Worm (Caenorhabditis elegans) whole organism, young adult: ENCODE measurements around the gene H01G02.1.

Experiments used
- B0019.2 ChIP-seq: fragments of 200-800 bp; sonication (Bioruptor generic); conservative IDR thresholded peaks from 2 replicates; pipeline ENCODE4 v1.3.6; 2022; ENCODE audit warnings: missing genetic modification reagents, missing genetic modification characterization, missing compliant biosample characterization
- B0336.3 ChIP-seq: fragments of 200-800 bp; sonication (Bioruptor generic); IDR thresholded peaks from 2 replicates; pipeline ENCODE4 v1.3.6; 2022; ENCODE audit warnings: missing genetic modification characterization, missing compliant biosample characterization
- D2030.7 ChIP-seq: fragments of 200-800 bp; sonication (Bioruptor generic); IDR thresholded peaks from 2 replicates; pipeline ENCODE4 v1.3.6; 2022; ENCODE audit warnings: missing genetic modification reagents, missing genetic modification characterization, missing compliant biosample characterization
- F10E7.11 ChIP-seq: sonication (generic microtip); optimal IDR thresholded peaks from 2 replicates; lab custom pipeline; 2017; ENCODE audit warnings: mild to moderate bottlenecking, missing genetic modification characterization, moderate library complexity, missing compliant biosample characterization
- F33H1.4 ChIP-seq: fragments of 200-800 bp; sonication (Bioruptor generic); IDR thresholded peaks from 2 replicates; pipeline ENCODE4 v1.3.6; 2022; ENCODE audit warnings: missing genetic modification reagents, missing genetic modification characterization, missing compliant biosample characterization
- F55B11.4 ChIP-seq: sonication (generic microtip); optimal IDR thresholded peaks from 2 replicates; lab custom pipeline; 2016; ENCODE audit warnings: missing compliant biosample characterization, missing genetic modification characterization, borderline replicate concordance; ENCODE audit not compliant: insufficient read depth
- F57C9.4 ChIP-seq: sonication (generic microtip); optimal IDR thresholded peaks from 2 replicates; lab custom pipeline; 2017; ENCODE audit warnings: mild to moderate bottlenecking, missing genetic modification characterization, missing compliant biosample characterization
- T07F8.4 ChIP-seq: sonication (generic microtip); optimal IDR thresholded peaks from 2 replicates; lab custom pipeline; 2016; ENCODE audit warnings: mild to moderate bottlenecking, missing genetic modification characterization, moderate library complexity, missing compliant biosample characterization
- Y53G8AR.9 ChIP-seq: fragments of 200-800 bp; sonication (Bioruptor generic); conservative IDR thresholded peaks from 2 replicates; pipeline ENCODE4 v1.3.6; 2022; ENCODE audit warnings: missing genetic modification reagents, missing genetic modification characterization, missing compliant biosample characterization
- Y67H2A.10 ChIP-seq: fragments of 200-800 bp; sonication (Bioruptor generic); conservative IDR thresholded peaks from 2 replicates; pipeline ENCODE4 v1.3.6; 2022; ENCODE audit warnings: missing genetic modification reagents, missing genetic modification characterization, missing compliant biosample characterization
- ZK185.1 ChIP-seq: sonication (generic microtip); optimal IDR thresholded peaks from 2 replicates; lab custom pipeline; 2016; ENCODE audit warnings: mild to moderate bottlenecking, missing genetic modification characterization, missing compliant biosample characterization; ENCODE audit not compliant: poor library complexity, severe bottlenecking
- akir-1 ChIP-seq: fragments of 200-800 bp; sonication (Bioruptor generic); optimal IDR thresholded peaks from 2 replicates; lab custom pipeline; 2018; ENCODE audit warnings: mild to moderate bottlenecking, missing genetic modification characterization, moderate library complexity, missing compliant biosample characterization
- athp-1 ChIP-seq: sonication (generic microtip); optimal IDR thresholded peaks from 2 replicates; lab custom pipeline; 2017; ENCODE audit warnings: mild to moderate bottlenecking, missing genetic modification characterization, missing compliant biosample characterization
- bed-1 ChIP-seq: fragments of 200-800 bp; sonication (Bioruptor generic); IDR thresholded peaks from 2 replicates; pipeline ENCODE4 v1.3.6; 2022; ENCODE audit warnings: missing genetic modification reagents, missing genetic modification characterization, missing compliant biosample characterization
- bed-2 ChIP-seq: fragments of 200-800 bp; sonication (Bioruptor generic); IDR thresholded peaks from 2 replicates; pipeline ENCODE4 v1.3.6; 2022; ENCODE audit warnings: missing genetic modification reagents, missing genetic modification characterization, missing compliant biosample characterization
- cebp-2 ChIP-seq: fragments of 200-800 bp; sonication (Bioruptor generic); IDR thresholded peaks from 2 replicates; pipeline ENCODE4 v1.3.6; 2022; ENCODE audit warnings: missing genetic modification characterization, missing compliant biosample characterization
- ceh-100 ChIP-seq: fragments of 200-800 bp; sonication (Bioruptor generic); IDR thresholded peaks from 2 replicates; pipeline ENCODE4 v1.3.6; 2022; ENCODE audit warnings: missing genetic modification reagents, missing genetic modification characterization, missing compliant biosample characterization
- ceh-91 ChIP-seq: fragments of 200-800 bp; sonication (Bioruptor generic); IDR thresholded peaks from 2 replicates; pipeline ENCODE4 v1.3.6; 2022; ENCODE audit warnings: missing genetic modification reagents, missing genetic modification characterization, missing compliant biosample characterization
- die-1 ChIP-seq: sonication (generic microtip); optimal IDR thresholded peaks from 2 replicates; lab custom pipeline; 2016; ENCODE audit warnings: missing genotype, mild to moderate bottlenecking, missing genetic modification characterization, missing compliant biosample characterization
- dox-1 ChIP-seq: fragments of 200-800 bp; sonication (Bioruptor generic); IDR thresholded peaks from 2 replicates; pipeline ENCODE4 v1.3.6; 2022; ENCODE audit warnings: missing genetic modification reagents, missing genetic modification characterization, missing compliant biosample characterization
- dpff-1 ChIP-seq: sonication (generic microtip); optimal IDR thresholded peaks from 2 replicates; lab custom pipeline; 2017; ENCODE audit warnings: mild to moderate bottlenecking, missing genetic modification characterization, missing compliant biosample characterization
- egl-18 ChIP-seq: fragments of 200-800 bp; sonication (Bioruptor generic); IDR thresholded peaks from 2 replicates; pipeline ENCODE4 v1.3.6; 2022; ENCODE audit warnings: missing genetic modification reagents, missing genetic modification characterization, missing compliant biosample characterization
- egrh-3 ChIP-seq: fragments of 200-800 bp; sonication (Bioruptor generic); IDR thresholded peaks from 2 replicates; pipeline ENCODE4 v1.3.6; 2022; ENCODE audit warnings: missing genetic modification reagents, missing genetic modification characterization, missing compliant biosample characterization
- ets-4 ChIP-seq: fragments of 200-800 bp; sonication (Bioruptor generic); optimal IDR thresholded peaks from 2 replicates; lab custom pipeline; 2018; ENCODE audit warnings: mild to moderate bottlenecking, missing genetic modification characterization, missing compliant biosample characterization
- him-1 ChIP-seq: sonication (generic microtip); optimal IDR thresholded peaks from 2 replicates; lab custom pipeline; 2016; ENCODE audit warnings: missing genotype, missing genetic modification reagents, missing genetic modification characterization, missing compliant biosample characterization
- hlh-12 ChIP-seq: sonication (generic microtip); optimal IDR thresholded peaks from 2 replicates; lab custom pipeline; 2016; ENCODE audit warnings: missing genetic modification characterization, missing compliant biosample characterization
- hrde-1 ChIP-seq: sonication (generic microtip); optimal IDR thresholded peaks from 2 replicates; lab custom pipeline; 2016; ENCODE audit warnings: missing genetic modification characterization, mild to moderate bottlenecking, missing compliant biosample characterization, moderate library complexity, missing genotype, missing genetic modification reagents, borderline replicate concordance
- let-526 ChIP-seq: fragments of 200-800 bp; sonication (Bioruptor generic); IDR thresholded peaks from 2 replicates; pipeline ENCODE4 v1.3.6; 2022; ENCODE audit warnings: missing genetic modification reagents, missing genetic modification characterization, missing compliant biosample characterization
- lin-54 ChIP-seq: fragments of 200-800 bp; sonication (Bioruptor generic); optimal IDR thresholded peaks from 2 replicates; lab custom pipeline; 2018; ENCODE audit warnings: mild to moderate bottlenecking, missing genetic modification characterization, missing compliant biosample characterization
- lir-1 ChIP-seq: fragments of 200-800 bp; sonication (Bioruptor generic); conservative IDR thresholded peaks from 2 replicates; pipeline ENCODE4 v1.3.6; 2022; ENCODE audit warnings: missing genetic modification reagents, missing genetic modification characterization, missing compliant biosample characterization
- madf-6 ChIP-seq: fragments of 200-800 bp; sonication (Bioruptor generic); IDR thresholded peaks from 2 replicates; pipeline ENCODE4 v1.3.6; 2022; ENCODE audit warnings: missing genetic modification reagents, missing genetic modification characterization, missing compliant biosample characterization
- madf-8 ChIP-seq: fragments of 200-800 bp; sonication (Bioruptor generic); conservative IDR thresholded peaks from 2 replicates; pipeline ENCODE4 v1.3.6; 2022; ENCODE audit warnings: missing genetic modification reagents, missing genetic modification characterization, missing compliant biosample characterization
- nfya-2 ChIP-seq: fragments of 200-800 bp; sonication (Bioruptor generic); IDR thresholded peaks from 2 replicates; pipeline ENCODE4 v1.3.6; 2022; ENCODE audit warnings: missing genetic modification reagents, missing genetic modification characterization, missing compliant biosample characterization
- nhr-179 ChIP-seq: sonication (generic microtip); optimal IDR thresholded peaks from 2 replicates; lab custom pipeline; 2016; ENCODE audit warnings: mild to moderate bottlenecking, missing genetic modification characterization, missing compliant biosample characterization
- nhr-27 ChIP-seq: fragments of 200-800 bp; sonication (Bioruptor generic); optimal IDR thresholded peaks from 2 replicates; lab custom pipeline; 2018; ENCODE audit warnings: mild to moderate bottlenecking, missing genetic modification characterization, moderate library complexity, missing compliant biosample characterization
- nhr-90 ChIP-seq: sonication (generic microtip); optimal IDR thresholded peaks from 2 replicates; lab custom pipeline; 2016; ENCODE audit warnings: missing genotype, mild to moderate bottlenecking, missing genetic modification characterization, missing compliant biosample characterization
- pbrm-1 ChIP-seq: fragments of 200-800 bp; sonication (Bioruptor generic); IDR thresholded peaks from 2 replicates; pipeline ENCODE4 v1.3.6; 2022; ENCODE audit warnings: missing genetic modification reagents, missing genetic modification characterization, missing compliant biosample characterization
- pha-4 ChIP-seq: fragments of 150-350 bp; sonication (generic microtip); optimal IDR thresholded peaks from 2 replicates; lab custom pipeline; 2014; ENCODE audit warnings: missing biosample characterization, missing genetic modification reagents, missing genetic modification characterization
- rcor-1 ChIP-seq: fragments of 200-800 bp; sonication (Bioruptor generic); IDR thresholded peaks from 2 replicates; pipeline ENCODE4 v1.3.6; 2022; ENCODE audit warnings: missing genetic modification reagents, missing genetic modification characterization, missing compliant biosample characterization
- sea-2 ChIP-seq: fragments of 200-800 bp; sonication (Bioruptor generic); IDR thresholded peaks from 2 replicates; pipeline ENCODE4 v1.3.6; 2022; ENCODE audit warnings: missing genetic modification characterization, missing compliant biosample characterization
- somi-1 ChIP-seq: fragments of 200-800 bp; sonication (Bioruptor generic); optimal IDR thresholded peaks from 2 replicates; lab custom pipeline; 2018; ENCODE audit warnings: mild to moderate bottlenecking, missing genetic modification characterization, missing compliant biosample characterization
- tbx-9 ChIP-seq: sonication (generic microtip); optimal IDR thresholded peaks from 2 replicates; lab custom pipeline; 2016; ENCODE audit warnings: borderline replicate concordance, missing genetic modification characterization, inconsistent platforms, missing compliant biosample characterization
- zfh-2 ChIP-seq: fragments of 200-800 bp; sonication (Bioruptor generic); conservative IDR thresholded peaks from 2 replicates; pipeline ENCODE4 v1.3.6; 2022; ENCODE audit warnings: missing genetic modification reagents, missing genetic modification characterization, missing compliant biosample characterization
- zim-3 ChIP-seq: sonication (generic microtip); optimal IDR thresholded peaks from 2 replicates; lab custom pipeline; 2017; ENCODE audit warnings: mild to moderate bottlenecking, missing genetic modification characterization, moderate library complexity, missing compliant biosample characterization
- ztf-25 ChIP-seq: fragments of 200-800 bp; sonication (Bioruptor generic); IDR thresholded peaks from 2 replicates; pipeline ENCODE4 v1.3.6; 2022; ENCODE audit warnings: missing genetic modification reagents, missing genetic modification characterization, missing compliant biosample characterization
- ztf-26 ChIP-seq: sonication (generic microtip); optimal IDR thresholded peaks from 2 replicates; lab custom pipeline; 2017; ENCODE audit warnings: missing genetic modification characterization, missing compliant biosample characterization
- ztf-28 ChIP-seq: fragments of 200-800 bp; sonication (Bioruptor generic); IDR thresholded peaks from 2 replicates; pipeline ENCODE4 v1.3.6; 2022; ENCODE audit warnings: missing genetic modification reagents, missing genetic modification characterization, missing compliant biosample characterization

The H01G02.1 gene

DNA sequence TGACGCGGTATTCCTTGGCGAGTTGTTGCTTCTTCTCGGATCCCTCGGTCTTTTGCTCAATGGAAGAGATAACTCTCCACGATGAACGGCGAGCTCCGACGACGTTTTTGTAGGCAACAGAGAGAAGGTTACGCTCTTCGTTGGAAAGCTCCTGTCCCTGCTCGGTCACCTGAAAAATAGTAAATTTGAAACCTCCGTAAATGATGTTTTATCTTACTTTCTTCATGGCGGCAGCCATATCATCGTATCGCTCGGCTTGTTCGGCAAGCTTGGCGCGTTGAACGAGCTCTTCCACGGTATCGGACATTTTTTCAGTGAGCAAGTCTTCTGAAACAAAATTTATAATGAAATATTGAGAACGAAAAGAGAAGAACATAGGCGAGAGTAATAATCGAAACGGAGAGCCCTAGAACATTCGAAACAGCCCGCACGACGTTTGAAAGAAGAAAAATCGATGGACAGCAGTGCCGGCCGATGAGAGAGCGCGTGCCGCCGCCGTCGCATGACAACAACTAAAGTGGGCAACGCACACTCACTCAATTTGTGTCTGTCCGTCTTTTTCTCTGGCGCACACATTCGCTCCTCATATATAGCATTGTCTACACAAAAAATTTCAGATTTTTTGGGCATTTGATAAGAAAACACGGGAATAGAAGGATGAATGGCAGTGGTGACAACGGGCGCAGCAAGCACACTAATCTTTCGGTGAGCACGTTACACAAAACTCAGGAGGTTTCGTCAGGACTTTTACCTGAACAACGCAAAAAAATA is 17.8 kb upstream of the H01G02.1 start, which contains the start of the genes par-5 and M117.3 (continued):
- TF ChIP-seq F33H1.4 (GFP tag; lab: Robert Waterston, UW), result no peak; the same call in 1 of the 2 replicates
- TF ChIP-seq ztf-26 (tag; lab: Kevin White, UChicago), result peak; percentile 21
- TF ChIP-seq nhr-179, result no peak
- no peak for TF ChIP-seq madf-8 (GFP tag; lab: Robert Waterston, UW)
- no peak for TF ChIP-seq him-1 (tag; lab: Kevin White, UChicago)
- peak; percentile 57 for TF ChIP-seq rcor-1
- peak; percentile 40; the same call in 1 of the 2 replicates for TF ChIP-seq B0019.2
- peak; percentile 51; the same call in 1 of the 2 replicates for TF ChIP-seq lir-1 (GFP tag; lab: Robert Waterston, UW)
- TF ChIP-seq D2030.7, result peak; percentile 11; the same call in 1 of the 2 replicates
- peak; percentile 29; the same call in 1 of the 2 replicates for TF ChIP-seq madf-6 (GFP tag; lab: Robert Waterston, UW)
- TF ChIP-seq pbrm-1 (GFP tag; lab: Robert Waterston, UW), result peak; percentile 67; the same call in 1 of the 2 replicates
- no peak; the same call in 1 of the 2 replicates for TF ChIP-seq Y67H2A.10
- TF ChIP-seq somi-1, result peak; percentile 52
- no peak for TF ChIP-seq nhr-27 (tag; lab: Kevin White, UChicago)
- TF ChIP-seq lin-54, result peak; percentile 68
- peak; percentile 5 for TF ChIP-seq ets-4 (GFP tag; lab: Kevin White, UChicago)
- TF ChIP-seq akir-1 (GFP tag; lab: Kevin White, UChicago), result no peak
- TF ChIP-seq pha-4, result no peak
- no peak for TF ChIP-seq F57C9.4
- TF ChIP-seq T07F8.4 (tag; lab: Kevin White, UChicago), result peak; percentile 73
- no peak for TF ChIP-seq ztf-28 (GFP tag; lab: Robert Waterston, UW)
- TF ChIP-seq ztf-25 (GFP tag; lab: Robert Waterston, UW), result no peak
- TF ChIP-seq cebp-2 (GFP tag; lab: Robert Waterston, UW), result no peak
- TF ChIP-seq B0336.3 (GFP tag; lab: Robert Waterston, UW), result peak; percentile 74; the same call in 1 of the 2 replicates
- peak; percentile 57 for TF ChIP-seq ZK185.1 (tag; lab: Kevin White, UChicago)
- TF ChIP-seq zfh-2 (GFP tag; lab: Robert Waterston, UW), result peak; percentile 85
- TF ChIP-seq dpff-1 (tag; lab: Kevin White, UChicago), result no peak
- TF ChIP-seq die-1, result peak; percentile 14
- TF ChIP-seq nhr-90, result peak; percentile 27
- no peak for TF ChIP-seq tbx-9 (tag; lab: Kevin White, UChicago)
- TF ChIP-seq dox-1, result peak; percentile 45; the same call in 1 of the 2 replicates
- TF ChIP-seq ceh-91, result no peak
- 0 out of 2 replicates have a peak, but pooled peaks have one; percentile 26 for TF ChIP-seq sea-2 (GFP tag; lab: Robert Waterston, UW)
- no peak for TF ChIP-seq F55B11.4 (tag; lab: Kevin White, UChicago)
- TF ChIP-seq hrde-1 (tag; lab: Kevin White, UChicago), result no peak
- 0 out of 2 replicates have a peak, but pooled peaks have one; percentile 22 for TF ChIP-seq egl-18 (GFP tag; lab: Robert Waterston, UW)
- peak; percentile 35; the same call in 1 of the 2 replicates for TF ChIP-seq ceh-100 (GFP tag; lab: Robert Waterston, UW)
- TF ChIP-seq bed-1 (GFP tag; lab: Robert Waterston, UW), result no peak
- no peak for TF ChIP-seq F10E7.11 (tag; lab: Kevin White, UChicago)
- TF ChIP-seq egrh-3 (GFP tag; lab: Robert Waterston, UW), result no peak
- no peak for TF ChIP-seq let-526 (GFP tag; lab: Robert Waterston, UW)
- TF ChIP-seq nfya-2, result no peak
- TF ChIP-seq zim-3 (tag; lab: Kevin White, UChicago), result no peak
- TF ChIP-seq Y53G8AR.9 (GFP tag; lab: Robert Waterston, UW), result 0 out of 2 replicates have a peak, but pooled peaks have one; percentile 63
- TF ChIP-seq athp-1 (tag; lab: Kevin White, UChicago), result peak; percentile 70
- no peak for TF ChIP-seq bed-2 (GFP tag; lab: Robert Waterston, UW)
- no peak for TF ChIP-seq hlh-12 (tag; lab: Kevin White, UChicago)
